Fruit fly (Drosophila melanogaster): ENCODE data around the gene Graf.
A peak's percentile ranks its signal among the peaks of the same experiment; 100 is the strongest.

The Graf gene

dm6 chrX:15785429-15786239 is 25.1 kb upstream of the Graf start, which contains the start of the genes Paf-AHalpha and mRpS30 (continued):
- TF ChIP-seq Oaz (GFP tag; IDR thresholded peaks at IDR 0.05) (no peak), fu2 (GFP tag; optimal IDR thresholded peaks at IDR 0.05) (no peak), eyg (GFP tag; optimal IDR thresholded peaks at IDR 0.05) (no peak), CG14710 (tag; optimal IDR thresholded peaks at IDR 0.05) (peak; percentile 47), sob (GFP tag; IDR thresholded peaks at IDR 0.05) (no peak), CG17802 (tag; optimal IDR thresholded peaks at IDR 0.05) (no peak), p53 (GFP tag; optimal IDR thresholded peaks at IDR 0.05) (no peak), onecut (GFP tag; IDR thresholded peaks at IDR 0.05) (no peak), CG10654 (GFP tag; optimal IDR thresholded peaks at IDR 0.05) (no peak), CG12104 (GFP tag; optimal IDR thresholded peaks at IDR 0.05) (no peak), Med (GFP tag) (no peak), pan (optimal IDR thresholded peaks at IDR 0.05) (no peak), pan (GFP tag; optimal IDR thresholded peaks at IDR 0.05 in 1 of 2, IDR thresholded peaks at IDR 0.05 in 1 of 2) (no peak), CG3847 (GFP tag; IDR thresholded peaks at IDR 0.05) (no peak), dmrt99B (tag; optimal IDR thresholded peaks at IDR 0.05) (no peak), Elba2 (GFP tag; optimal IDR thresholded peaks at IDR 0.05) (no peak), CG32772 (GFP tag; IDR thresholded peaks at IDR 0.05) (no peak), CG1529 (GFP tag; optimal IDR thresholded peaks at IDR 0.05) (no peak), CG3065 (GFP tag; optimal IDR thresholded peaks at IDR 0.05) (no peak), ewg (GFP tag; optimal IDR thresholded peaks at IDR 0.05) (no peak), wor (GFP tag; IDR thresholded peaks at IDR 0.05) (no peak)

- TF ChIP-seq Dfd (GFP tag; optimal IDR thresholded peaks at IDR 0.05): no peak
- no peak for TF ChIP-seq CG17359 (tag; optimal IDR thresholded peaks at IDR 0.05)
- no peak for TF ChIP-seq CG11247 (GFP tag; IDR thresholded peaks at IDR 0.05)
- no peak for TF ChIP-seq CG12942 (GFP tag; optimal IDR thresholded peaks at IDR 0.05)
Observed at dm6 chrX:15783610-15784009, 23.1 kb upstream of the Graf start, which contains the start of gene Efhc1.1. Gene Efhc1.1, minus strand, starts transcription at chrX:15783710.

- TF ChIP-seq HmgD (GFP tag; optimal IDR thresholded peaks at IDR 0.05) (no peak), Med (GFP tag) (no peak), CG2199 (GFP tag; IDR thresholded peaks at IDR 0.05) (no peak), CG14014 (GFP tag; IDR thresholded peaks at IDR 0.05) (no peak), tgo (GFP tag; IDR thresholded peaks at IDR 0.05) (no peak), Neu2 (GFP tag; optimal IDR thresholded peaks at IDR 0.05; ENCODE audit: borderline replicate concordance) (no peak), sens-2 (GFP tag; IDR thresholded peaks at IDR 0.05) (no peak), lola (GFP tag; optimal IDR thresholded peaks at IDR 0.05) (no peak), Six4 (GFP tag; optimal IDR thresholded peaks at IDR 0.05) (no peak), Lhr (GFP tag; optimal IDR thresholded peaks at IDR 0.05) (no peak), D (optimal IDR thresholded peaks at IDR 0.05) (no peak), D (GFP tag; optimal IDR thresholded peaks at IDR 0.05) (no peak), chinmo (GFP tag; IDR thresholded peaks at IDR 0.05; ENCODE audit: partially characterized antibody) (no peak), CG7271 (tag; optimal IDR thresholded peaks at IDR 0.05) (no peak), CG7556 (GFP tag; optimal IDR thresholded peaks at IDR 0.05) (no peak)
Observed at dm6 chrX:15778846-15779245, 18.3 kb upstream of the Graf start, which contains the start of gene CG43673. Gene CG43673, plus strand, starts transcription at chrX:15779146.
